Fruit fly (Drosophila melanogaster) whole organism, pupa: ENCODE results near the gene Amun.
A peak's percentile ranks its signal among the peaks of the same experiment; 100 is the strongest.

Experiments
- CG10348 ChIP-seq: fragments of 200-800 bp; sonication (Bioruptor generic); IDR thresholded peaks from 2 replicates; pipeline ENCODE4 v1.3.6; 2022; ENCODE audit warnings: missing biosample characterization, missing genetic modification characterization
- CG12605 ChIP-seq: fragments of 200-800 bp; sonication (Bioruptor generic); IDR thresholded peaks from 2 replicates; pipeline ENCODE4 v1.3.6; 2022; ENCODE audit warnings: missing biosample characterization, missing genetic modification characterization
- CG13204 ChIP-seq: fragments of 200-800 bp; sonication (Bioruptor generic); optimal IDR thresholded peaks from 2 replicates; lab custom pipeline; 2018; ENCODE audit warnings: missing biosample characterization, mild to moderate bottlenecking, missing genetic modification characterization, moderate library complexity
- CG14655 ChIP-seq: fragments of 200-800 bp; sonication (Bioruptor generic); optimal IDR thresholded peaks from 3 replicates; lab custom pipeline; 2017; ENCODE audit warnings: mild to moderate bottlenecking, missing biosample characterization, missing genetic modification reagents, missing genetic modification characterization
- CG15710 ChIP-seq: fragments of 200-800 bp; sonication (Bioruptor generic); optimal IDR thresholded peaks from 2 replicates; lab custom pipeline; 2018; ENCODE audit warnings: missing biosample characterization, mild to moderate bottlenecking, missing genetic modification characterization, moderate library complexity
- CG17806 ChIP-seq: fragments of 200-800 bp; sonication (Bioruptor generic); optimal IDR thresholded peaks from 2 replicates; lab custom pipeline; 2018; ENCODE audit warnings: missing biosample characterization, mild to moderate bottlenecking, missing genetic modification characterization, moderate library complexity
- CG32121 ChIP-seq: fragments of 200-800 bp; sonication (Bioruptor generic); IDR thresholded peaks from 2 replicates; pipeline ENCODE4 v1.3.6; 2022; ENCODE audit warnings: missing biosample characterization, missing genetic modification characterization
- CG34367 ChIP-seq: fragments of 200-800 bp; sonication (Bioruptor generic); optimal IDR thresholded peaks from 2 replicates; lab custom pipeline; 2018; ENCODE audit warnings: missing biosample characterization, mild to moderate bottlenecking, missing genetic modification characterization
- CG4496 ChIP-seq: fragments of 200-800 bp; sonication (Bioruptor generic); IDR thresholded peaks from 3 replicates; pipeline ENCODE4 v1.3.6; 2022; ENCODE audit warnings: missing biosample characterization, missing genetic modification characterization
- CG8159 ChIP-seq: fragments of 200-800 bp; sonication (Bioruptor generic); optimal IDR thresholded peaks from 3 replicates; lab custom pipeline; 2018; ENCODE audit warnings: missing biosample characterization, mild to moderate bottlenecking, missing genetic modification characterization, moderate library complexity
- CG8301 ChIP-seq: fragments of 200-800 bp; sonication (Bioruptor generic); optimal IDR thresholded peaks from 2 replicates; lab custom pipeline; 2018; ENCODE audit warnings: missing biosample characterization, mild to moderate bottlenecking, missing genetic modification characterization
- CG9948 ChIP-seq: fragments of 200-800 bp; sonication (Bioruptor generic); optimal IDR thresholded peaks from 2 replicates; lab custom pipeline; 2018; ENCODE audit warnings: missing biosample characterization, mild to moderate bottlenecking, missing genetic modification characterization, moderate library complexity
- D1 ChIP-seq: fragments of 200-800 bp; sonication (Bioruptor generic); optimal IDR thresholded peaks from 2 replicates; lab custom pipeline; 2018; ENCODE audit warnings: missing biosample characterization, mild to moderate bottlenecking, missing genetic modification characterization, moderate library complexity
- EcR ChIP-seq: fragments of 200-800 bp; sonication (Bioruptor generic); optimal IDR thresholded peaks from 3 replicates; lab custom pipeline; 2019; ENCODE audit warnings: missing biosample characterization, missing genetic modification characterization, mild to moderate bottlenecking, moderate library complexity, missing genetic modification reagents
- Ets98B ChIP-seq: fragments of 200-800 bp; sonication (Bioruptor generic); IDR thresholded peaks from 2 replicates; pipeline ENCODE4 v1.3.6; 2022; ENCODE audit warnings: missing biosample characterization, missing genetic modification characterization
- Pif1A ChIP-seq: fragments of 200-800 bp; sonication (Bioruptor generic); optimal IDR thresholded peaks from 3 replicates; lab custom pipeline; 2016; ENCODE audit warnings: missing biosample characterization, missing genetic modification characterization
- Pif1B ChIP-seq: fragments of 200-800 bp; sonication (Bioruptor generic); optimal IDR thresholded peaks from 3 replicates; lab custom pipeline; 2016; ENCODE audit warnings: missing biosample characterization, missing genetic modification characterization
- Snoo ChIP-seq: fragments of 200-800 bp; sonication (Bioruptor generic); optimal IDR thresholded peaks from 3 replicates; lab custom pipeline; 2017; ENCODE audit warnings: missing biosample characterization, mild to moderate bottlenecking, missing genetic modification characterization, inconsistent platforms
- fd96Ca ChIP-seq: fragments of 200-800 bp; sonication (Bioruptor generic); IDR thresholded peaks from 3 replicates; pipeline ENCODE4 v1.3.6; 2022; ENCODE audit warnings: missing biosample characterization, missing genetic modification characterization
- gl ChIP-seq: fragments of 200-800 bp; sonication (Bioruptor generic); optimal IDR thresholded peaks from 2 replicates; lab custom pipeline; 2018; ENCODE audit warnings: missing biosample characterization, mild to moderate bottlenecking, missing genetic modification characterization
- rn ChIP-seq: fragments of 200-800 bp; sonication (Bioruptor generic); IDR thresholded peaks from 2 replicates; pipeline ENCODE4 v1.3.6; 2022; ENCODE audit warnings: missing biosample characterization, missing genetic modification characterization

Amun gene

dm6 chrX:11717892-11718291, 2.5 kb upstream of the Amun start:
- TF ChIP-seq CG10348 (no peak), CG8301 (tag; lab: Kevin White, UChicago) (no peak), CG13204 (GFP tag; lab: Kevin White, UChicago) (no peak), CG32121 (GFP tag; lab: Robert Waterston, UW) (no peak), Ets98B (GFP tag; lab: Robert Waterston, UW) (no peak), rn (GFP tag; lab: Robert Waterston, UW) (no peak)

dm6 chrX:11716731-11717326, 1.5 kb upstream of the Amun start, which contains the start of gene prtp:
Gene prtp, plus strand, starts transcription at chrX:11716756.
- no peak for TF ChIP-seq Pif1B (GFP tag; lab: Kevin White, UChicago)
- no peak for TF ChIP-seq Snoo (tag; lab: Kevin White, UChicago)
- no peak for TF ChIP-seq CG8301 (tag; lab: Kevin White, UChicago)
- no peak for TF ChIP-seq D1 (tag; lab: Kevin White, UChicago)
- TF ChIP-seq CG4496 (GFP tag; lab: Robert Waterston, UW): no peak
- no peak for TF ChIP-seq fd96Ca
- no peak for TF ChIP-seq CG8159 (tag; lab: Kevin White, UChicago)
- no peak for TF ChIP-seq CG12605 (GFP tag; lab: Robert Waterston, UW)
- no peak for TF ChIP-seq Pif1A (GFP tag; lab: Kevin White, UChicago)
- no peak for TF ChIP-seq rn (GFP tag; lab: Robert Waterston, UW)
- no peak for TF ChIP-seq CG10348
- no peak for TF ChIP-seq CG14655 (GFP tag; lab: Kevin White, UChicago)
- TF ChIP-seq, all 21 proteins: peak for 0

- TF ChIP-seq Pif1A (GFP tag; lab: Kevin White, UChicago): peak; percentile 85
- TF ChIP-seq Pif1B (GFP tag; lab: Kevin White, UChicago): peak; percentile 94
- TF ChIP-seq D1 (tag; lab: Kevin White, UChicago): peak; percentile 87
- peak; percentile 81 for TF ChIP-seq gl (tag; lab: Kevin White, UChicago)
- peak; percentile 61 for TF ChIP-seq rn (GFP tag; lab: Robert Waterston, UW)
- peak; percentile 89 for TF ChIP-seq CG9948 (tag; lab: Kevin White, UChicago)
- TF ChIP-seq Snoo (tag; lab: Kevin White, UChicago): peak; percentile 89
- no peak for TF ChIP-seq EcR
- TF ChIP-seq CG13204 (GFP tag; lab: Kevin White, UChicago): peak; percentile 79
- TF ChIP-seq CG4496 (GFP tag; lab: Robert Waterston, UW): peak; percentile 76
- TF ChIP-seq CG14655 (GFP tag; lab: Kevin White, UChicago): peak; percentile 95
- TF ChIP-seq fd96Ca: peak; percentile 91
- TF ChIP-seq CG34367 (tag; lab: Kevin White, UChicago): peak; percentile 88
- peak; percentile 86 for TF ChIP-seq CG32121 (GFP tag; lab: Robert Waterston, UW)
- TF ChIP-seq Ets98B (GFP tag; lab: Robert Waterston, UW): peak; percentile 58
- TF ChIP-seq CG17806 (tag; lab: Kevin White, UChicago): peak; percentile 88
- TF ChIP-seq CG8301 (tag; lab: Kevin White, UChicago): peak; percentile 93
- peak; percentile 95 for TF ChIP-seq CG8159 (tag; lab: Kevin White, UChicago)
- peak; percentile 90 for TF ChIP-seq CG15710 (tag; lab: Kevin White, UChicago)
- TF ChIP-seq CG12605 (GFP tag; lab: Robert Waterston, UW): peak; percentile 78
- TF ChIP-seq CG10348: peak; percentile 56
These were observed 769 bp upstream of the Amun start for dm6 chrX:11715937-11716730.

DNA sequence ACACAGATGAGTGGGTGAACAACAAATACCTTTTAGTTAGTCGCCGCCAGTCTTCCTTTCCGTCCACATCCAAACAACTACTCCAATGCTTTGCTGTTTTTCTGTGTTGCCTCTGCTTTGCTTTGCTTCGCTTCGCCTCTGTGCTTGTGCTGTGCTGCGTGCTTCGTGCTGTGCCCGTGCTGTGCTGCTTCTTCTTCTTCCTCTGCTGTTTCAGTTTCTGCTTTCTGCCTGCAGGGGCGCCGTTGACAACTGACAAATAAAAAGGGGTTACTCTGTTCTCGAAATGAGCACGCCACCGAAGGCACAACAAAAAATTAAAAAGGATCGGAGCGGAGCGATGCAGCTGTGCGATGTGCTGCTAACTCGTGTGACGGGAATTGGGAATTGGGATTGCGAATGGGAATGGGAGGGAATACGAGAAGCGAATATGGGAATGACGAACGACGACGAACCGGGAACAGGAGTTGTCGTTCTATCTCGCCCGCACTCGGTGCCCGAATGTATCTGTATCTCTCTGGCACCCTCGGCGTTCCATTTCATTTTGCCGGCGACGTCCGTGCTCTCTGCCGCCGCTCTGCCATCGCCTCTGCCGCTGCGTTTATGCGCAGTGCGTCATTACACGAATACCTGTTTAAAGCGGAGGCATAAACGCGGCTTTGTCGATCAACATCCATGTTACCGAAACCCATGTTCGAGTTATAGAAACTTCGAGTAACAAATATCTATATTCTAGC, 669 bp downstream of the Amun start:
- peak; percentile 66 for TF ChIP-seq CG32121 (GFP tag; lab: Robert Waterston, UW)
- TF ChIP-seq CG8159 (tag; lab: Kevin White, UChicago): no peak
- TF ChIP-seq CG17806 (tag; lab: Kevin White, UChicago): peak; percentile 37
- TF ChIP-seq CG9948 (tag; lab: Kevin White, UChicago): no peak
- peak; percentile 75 for TF ChIP-seq Ets98B (GFP tag; lab: Robert Waterston, UW)
- peak; percentile 86; the same call in 2 of the 3 replicates for TF ChIP-seq CG4496 (GFP tag; lab: Robert Waterston, UW)
- TF ChIP-seq CG12605 (GFP tag; lab: Robert Waterston, UW): no peak; the same call in 1 of the 2 replicates
- TF ChIP-seq Pif1B (GFP tag; lab: Kevin White, UChicago): peak; percentile 59
- TF ChIP-seq fd96Ca: peak; percentile 74
- TF ChIP-seq Pif1A (GFP tag; lab: Kevin White, UChicago): peak; percentile 3
- peak; percentile 8 for TF ChIP-seq CG13204 (GFP tag; lab: Kevin White, UChicago)
- TF ChIP-seq rn (GFP tag; lab: Robert Waterston, UW): peak; percentile 38; the same call in 1 of the 2 replicates
